Fruit fly (Drosophila melanogaster) whole organism, embryonic: ENCODE measurements around the gene CG14339.

Source experiments
- Bteb2 ChIP-seq: fragments of 200-800 bp; sonication (Bioruptor generic); optimal IDR thresholded peaks from 2 replicates; lab custom pipeline; 2016; ENCODE audit warnings: missing biosample characterization, missing genetic modification characterization
- CG10267 ChIP-seq: fragments of 200-800 bp; sonication (Bioruptor generic); optimal IDR thresholded peaks from 2 replicates; lab custom pipeline; 2018; ENCODE audit warnings: missing biosample characterization, mild to moderate bottlenecking, missing genetic modification characterization, moderate library complexity
- CG10366 ChIP-seq: fragments of 200-800 bp; sonication (Bioruptor generic); IDR thresholded peaks from 2 replicates; pipeline ENCODE4 v1.3.6; 2022; ENCODE audit warnings: missing biosample characterization, missing genetic modification characterization
- CG10959 ChIP-seq: fragments of 200-800 bp; sonication (Bioruptor generic); IDR thresholded peaks from 2 replicates; pipeline ENCODE4 v1.3.6; 2022; ENCODE audit warnings: missing biosample characterization, missing genetic modification characterization
- CG12659 ChIP-seq: fragments of 200-800 bp; sonication (Bioruptor generic); optimal IDR thresholded peaks from 3 replicates; lab custom pipeline; 2017; ENCODE audit warnings: mild to moderate bottlenecking, missing biosample characterization, missing genetic modification reagents, missing genetic modification characterization
- CG15073 ChIP-seq: fragments of 200-800 bp; sonication (Bioruptor generic); optimal IDR thresholded peaks from 2 replicates; lab custom pipeline; 2016; ENCODE audit warnings: missing biosample characterization, missing genetic modification characterization
- CG1603 ChIP-seq: fragments of 200-800 bp; sonication (Bioruptor generic); optimal IDR thresholded peaks from 2 replicates; lab custom pipeline; 2019; ENCODE audit warnings: missing biosample characterization, mild to moderate bottlenecking, missing genetic modification characterization, moderate library complexity
- CG1647 ChIP-seq: fragments of 200-800 bp; sonication (Bioruptor generic); optimal IDR thresholded peaks from 3 replicates; lab custom pipeline; 2016; ENCODE audit warnings: missing biosample characterization, missing genetic modification characterization
- CG17802 ChIP-seq: fragments of 200-800 bp; sonication (Bioruptor generic); optimal IDR thresholded peaks from 2 replicates; lab custom pipeline; 2018; ENCODE audit warnings: missing biosample characterization, mild to moderate bottlenecking, missing genetic modification characterization, moderate library complexity
- CG1792 ChIP-seq: fragments of 200-800 bp; sonication (Bioruptor generic); optimal IDR thresholded peaks from 2 replicates; lab custom pipeline; 2016; ENCODE audit warnings: missing biosample characterization, missing genetic modification characterization
- CG2712 ChIP-seq: fragments of 200-800 bp; optimal IDR thresholded peaks from 3 replicates; lab custom pipeline; 2019; ENCODE audit warnings: missing biosample characterization, mild to moderate bottlenecking, missing genetic modification characterization, moderate library complexity
- CG34422 ChIP-seq: fragments of 200-800 bp; sonication (Bioruptor generic); IDR thresholded peaks from 3 replicates; pipeline ENCODE4 v1.3.6; 2022; ENCODE audit warnings: missing biosample characterization, missing genetic modification characterization
- CG4617 ChIP-seq: fragments of 200-800 bp; sonication (Bioruptor generic); optimal IDR thresholded peaks from 3 replicates; lab custom pipeline; 2016; ENCODE audit warnings: missing biosample characterization, missing genetic modification characterization, borderline replicate concordance
- CG5245 ChIP-seq: fragments of 200-800 bp; sonication (Bioruptor generic); optimal IDR thresholded peaks from 3 replicates; lab custom pipeline; 2016; ENCODE audit warnings: missing biosample characterization, missing genetic modification characterization
- CG6254 ChIP-seq: fragments of 200-800 bp; sonication (Bioruptor generic); optimal IDR thresholded peaks from 3 replicates; lab custom pipeline; 2017; ENCODE audit warnings: mild to moderate bottlenecking, missing biosample characterization, missing genetic modification reagents, missing genetic modification characterization
- CG6272 ChIP-seq: fragments of 200-800 bp; sonication (Bioruptor generic); IDR thresholded peaks from 2 replicates; pipeline ENCODE4 v1.3.6; 2022; ENCODE audit warnings: missing biosample characterization, missing genetic modification characterization
- CG6765 ChIP-seq: fragments of 200-800 bp; sonication (Bioruptor generic); optimal IDR thresholded peaks from 3 replicates; lab custom pipeline; 2017; ENCODE audit warnings: missing biosample characterization, mild to moderate bottlenecking, missing genetic modification characterization
- CG7372 ChIP-seq: fragments of 200-800 bp; sonication (Bioruptor generic); IDR thresholded peaks from 2 replicates; pipeline ENCODE4 v1.3.6; 2022; ENCODE audit warnings: missing biosample characterization, missing genetic modification characterization
- CG7963 ChIP-seq: fragments of 200-800 bp; sonication (Bioruptor generic); IDR thresholded peaks from 3 replicates; pipeline ENCODE4 v1.3.6; 2022; ENCODE audit warnings: missing biosample characterization, missing genetic modification characterization; ENCODE audit not compliant: partially characterized antibody
- D ChIP-seq, 2 experiments: fragments of 200-800 bp in 1 of 2; fragments of >200 bp in 1 of 2; sonication (Bioruptor generic) in 1 of 2; optimal IDR thresholded peaks; 2 replicates in 1 of 2; 3 replicates in 1 of 2; lab custom pipeline; 2017; ENCODE audit warnings: mild to moderate bottlenecking in 1 of 2, missing biosample characterization in 1 of 2, missing genetic modification characterization in 1 of 2, missing genetic modification reagents in 1 of 2
- D19A ChIP-seq: fragments of 200-800 bp; optimal IDR thresholded peaks from 3 replicates; lab custom pipeline; 2019; ENCODE audit warnings: missing biosample characterization, mild to moderate bottlenecking, missing genetic modification characterization, moderate library complexity
- Dip3 ChIP-seq: fragments of 200-800 bp; sonication (Bioruptor generic); optimal IDR thresholded peaks from 3 replicates; lab custom pipeline; 2016; ENCODE audit warnings: missing biosample characterization, missing genetic modification characterization
- Dll ChIP-seq: fragments of 200-800 bp; sonication (Bioruptor generic); IDR thresholded peaks from 4 replicates; pipeline ENCODE4 v1.3.6; 2022; ENCODE audit warnings: missing biosample characterization, missing genetic modification characterization; ENCODE audit not compliant: partially characterized antibody
- ERR ChIP-seq: fragments of 200-800 bp; sonication (Bioruptor generic); optimal IDR thresholded peaks from 2 replicates; lab custom pipeline; 2016; ENCODE audit warnings: missing biosample characterization, missing genetic modification characterization
- Hr51 ChIP-seq, 2 experiments: fragments of 200-800 bp; sonication (Bioruptor generic); optimal IDR thresholded peaks; 2 replicates in 1 of 2; 3 replicates in 1 of 2; lab custom pipeline; 2016 to 2018; ENCODE audit warnings: missing biosample characterization in 2 of 2, missing genetic modification characterization in 2 of 2, mild to moderate bottlenecking in 1 of 2, moderate library complexity in 1 of 2
- Jarid2 ChIP-seq: fragments of 200-800 bp; sonication (Bioruptor generic); optimal IDR thresholded peaks from 3 replicates; lab custom pipeline; 2017; ENCODE audit warnings: mild to moderate bottlenecking, missing biosample characterization, missing genetic modification reagents, missing genetic modification characterization
- Kr ChIP-seq: fragments of 200-800 bp; sonication (Bioruptor generic); optimal IDR thresholded peaks from 2 replicates; lab custom pipeline; 2017; ENCODE audit warnings: missing biosample characterization, mild to moderate bottlenecking, missing genetic modification characterization
- NC2β ChIP-seq: fragments of 200-800 bp; sonication (Bioruptor generic); optimal IDR thresholded peaks from 2 replicates; lab custom pipeline; 2016; ENCODE audit warnings: missing biosample characterization, missing genetic modification characterization
- Oaz ChIP-seq: fragments of 200-800 bp; sonication (Bioruptor generic); IDR thresholded peaks from 2 replicates; pipeline ENCODE4 v1.3.6; 2022; ENCODE audit warnings: missing biosample characterization, missing genetic modification characterization
- ash1 ChIP-seq: fragments of 200-800 bp; sonication (Bioruptor generic); optimal IDR thresholded peaks from 2 replicates; lab custom pipeline; 2018; ENCODE audit warnings: missing biosample characterization, mild to moderate bottlenecking, missing genetic modification characterization
- da ChIP-seq: fragments of 200-800 bp; sonication (Bioruptor generic); optimal IDR thresholded peaks from 2 replicates; lab custom pipeline; 2016; ENCODE audit warnings: missing biosample characterization, missing genetic modification characterization
- exex ChIP-seq: fragments of 200-800 bp; sonication (Bioruptor generic); optimal IDR thresholded peaks from 4 replicates; lab custom pipeline; 2018; ENCODE audit warnings: missing biosample characterization, mild to moderate bottlenecking, missing genetic modification characterization, moderate library complexity
- fd3F ChIP-seq: fragments of 200-800 bp; sonication (Bioruptor generic); optimal IDR thresholded peaks from 2 replicates; lab custom pipeline; 2018; ENCODE audit warnings: missing biosample characterization, mild to moderate bottlenecking, missing genetic modification characterization, moderate library complexity
- fru ChIP-seq: fragments of >200 bp; optimal IDR thresholded peaks from 2 replicates; lab custom pipeline; 2017
- h ChIP-seq: fragments of >200 bp; optimal IDR thresholded peaks from 2 replicates; lab custom pipeline; 2017
- insv ChIP-seq, 2 experiments: fragments of 200-800 bp; sonication (Bioruptor generic); optimal IDR thresholded peaks; 3 replicates each; lab custom pipeline; 2016 to 2018; ENCODE audit warnings: missing biosample characterization in 2 of 2, missing genetic modification characterization in 2 of 2
- ken ChIP-seq: fragments of 200-800 bp; sonication (Bioruptor generic); IDR thresholded peaks from 3 replicates; pipeline ENCODE4 v1.3.6; 2022; ENCODE audit warnings: missing biosample characterization, missing genetic modification characterization
- klu ChIP-seq: fragments of 200-800 bp; sonication (Bioruptor generic); IDR thresholded peaks from 2 replicates; pipeline ENCODE4 v1.3.6; 2022; ENCODE audit warnings: missing biosample characterization, missing genetic modification characterization
- lov ChIP-seq, 2 experiments: fragments of 200-800 bp in 1 of 2; fragments of >200 bp in 1 of 2; sonication (Bioruptor generic) in 1 of 2; IDR thresholded peaks in 1 of 2; optimal IDR thresholded peaks in 1 of 2; 2 replicates in 1 of 2; 3 replicates in 1 of 2; pipeline versions ENCODE4 v1.3.6 to Lab custom; 2017 to 2022; ENCODE audit warnings: missing biosample characterization in 1 of 2, missing genetic modification characterization in 1 of 2
- pzg ChIP-seq: fragments of 200-800 bp; sonication (Bioruptor generic); optimal IDR thresholded peaks from 3 replicates; lab custom pipeline; 2018; ENCODE audit warnings: missing biosample characterization, mild to moderate bottlenecking, missing genetic modification characterization, moderate library complexity
- rib ChIP-seq: fragments of 200-800 bp; sonication (Bioruptor generic); IDR thresholded peaks from 2 replicates; pipeline ENCODE4 v1.3.6; 2022; ENCODE audit warnings: missing biosample characterization, missing genetic modification characterization
- run ChIP-seq: fragments of 200-800 bp; sonication (Bioruptor generic); optimal IDR thresholded peaks from 3 replicates; lab custom pipeline; 2018; ENCODE audit warnings: missing biosample characterization, mild to moderate bottlenecking, missing genetic modification characterization
- sd ChIP-seq: fragments of 200-800 bp; sonication (Bioruptor generic); optimal IDR thresholded peaks from 3 replicates; lab custom pipeline; 2018; ENCODE audit warnings: missing biosample characterization, mild to moderate bottlenecking, missing genetic modification characterization, moderate library complexity
- slbo ChIP-seq: fragments of 200-800 bp; sonication (Bioruptor generic); IDR thresholded peaks from 2 replicates; pipeline ENCODE4 v1.3.6; 2022; ENCODE audit warnings: missing biosample characterization, missing genetic modification characterization
- slou ChIP-seq: fragments of 200-800 bp; sonication (Bioruptor generic); optimal IDR thresholded peaks from 3 replicates; lab custom pipeline; 2016; ENCODE audit warnings: missing biosample characterization, missing genetic modification characterization
- sqz ChIP-seq: fragments of 200-800 bp; sonication (Bioruptor generic); optimal IDR thresholded peaks from 3 replicates; lab custom pipeline; 2018; ENCODE audit warnings: missing biosample characterization, mild to moderate bottlenecking, missing genetic modification characterization
- tin ChIP-seq: fragments of 200-800 bp; sonication (Bioruptor generic); optimal IDR thresholded peaks from 3 replicates; lab custom pipeline; 2016; ENCODE audit warnings: missing biosample characterization, missing genetic modification characterization
- usp ChIP-seq: fragments of >200 bp; optimal IDR thresholded peaks from 2 replicates; lab custom pipeline; 2017; ENCODE audit warnings: missing biosample characterization, missing genetic modification characterization

The CG14339 gene

DNA sequence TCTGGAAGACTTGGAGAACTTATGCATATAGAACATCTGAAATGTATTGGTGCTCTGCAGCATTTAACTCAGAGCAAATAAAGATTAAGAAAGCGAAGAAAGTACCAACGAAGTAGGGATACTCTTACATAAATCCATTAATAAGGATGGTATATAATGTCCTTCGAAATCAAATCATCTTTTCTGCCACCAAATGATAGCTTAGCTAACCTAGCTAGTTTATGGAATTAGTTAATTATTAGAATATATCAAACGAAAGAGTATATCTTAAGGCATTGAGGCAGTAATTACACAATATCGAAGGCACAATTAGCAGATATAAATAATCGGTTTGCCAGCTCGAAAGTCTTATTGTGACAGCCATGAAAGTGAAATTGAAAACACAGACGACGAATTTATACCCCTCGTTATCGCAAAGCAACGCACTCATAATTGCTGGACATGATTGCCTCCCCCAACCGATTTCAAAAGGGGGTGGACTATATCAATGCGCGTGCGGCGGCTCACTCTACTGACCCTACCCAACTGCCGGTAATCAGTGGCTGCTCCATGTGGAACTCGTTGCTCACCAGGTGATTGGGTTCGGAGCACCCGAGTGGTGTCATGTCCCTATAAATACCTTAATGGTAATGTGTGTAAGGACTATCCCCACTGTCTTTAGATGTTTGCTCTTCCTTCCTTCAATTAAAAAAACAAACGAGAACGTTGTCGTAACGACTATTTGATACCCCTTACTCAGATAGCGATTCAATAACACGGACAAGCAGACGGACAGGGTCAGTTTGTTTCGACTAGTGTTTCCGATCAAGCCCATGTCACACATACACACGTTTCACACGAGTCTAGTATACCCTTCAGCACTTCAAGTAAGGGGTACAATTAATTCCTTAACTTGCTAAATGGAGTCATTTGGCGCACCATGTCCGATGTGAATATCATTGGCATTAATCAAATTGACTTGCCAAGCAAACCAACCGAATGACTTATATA is 36.3 kb downstream of the CG14339 start (continued):
- TF ChIP-seq D19A (tag; lab: Kevin White, UChicago) (peak; percentile 98), Dip3 (GFP tag; lab: Kevin White, UChicago) (peak; percentile 48), CG1792 (no peak), CG7372 (no peak), slbo (GFP tag; lab: Robert Waterston, UW) (peak; percentile 60), CG1647 (GFP tag; lab: Kevin White, UChicago) (no peak), CG17802 (peak; percentile 7), CG6272 (GFP tag; lab: Robert Waterston, UW) (no peak), lov (optimal IDR thresholded peaks at IDR 0.05; lab: Kevin White, UChicago) (no peak), lov (GFP tag; IDR thresholded peaks at IDR 0.05; lab: Robert Waterston, UW) (no peak), sd (tag; lab: Kevin White, UChicago) (no peak), fru (lab: Kevin White, UChicago) (no peak), Oaz (GFP tag; lab: Robert Waterston, UW) (no peak), ERR (GFP tag; lab: Kevin White, UChicago) (no peak), usp (GFP tag; lab: Kevin White, UChicago) (no peak), D (optimal IDR thresholded peaks at IDR 0.05; lab: Kevin White, UChicago) (no peak), D (GFP tag; optimal IDR thresholded peaks at IDR 0.05; lab: Kevin White, UChicago) (peak; percentile 54), CG7963 (no peak), insv (GFP tag; optimal IDR thresholded peaks at IDR 0.05; lab: Kevin White, UChicago) (no peak), CG6765 (GFP tag; lab: Kevin White, UChicago) (no peak), CG5245 (GFP tag; lab: Kevin White, UChicago) (no peak), CG15073 (GFP tag; lab: Kevin White, UChicago) (no peak), rib (GFP tag; lab: Robert Waterston, UW) (0 out of 2 replicates have a peak, but pooled peaks have one; percentile 31), da (no peak), CG4617 (GFP tag; lab: Kevin White, UChicago) (no peak), pzg (GFP tag; lab: Kevin White, UChicago) (no peak), CG10959 (GFP tag; lab: Robert Waterston, UW) (no peak), run (tag; lab: Kevin White, UChicago) (no peak), ken (GFP tag; lab: Robert Waterston, UW) (peak; percentile 62; the same call in 1 of the 3 replicates), CG6254 (GFP tag; lab: Kevin White, UChicago) (peak; percentile 21), CG12659 (GFP tag; lab: Kevin White, UChicago) (peak; percentile 23), CG2712 (tag; lab: Kevin White, UChicago) (peak; percentile 78), CG1603 (peak; percentile 78), fd3F (peak; percentile 17), exex (peak; percentile 78), sqz (GFP tag; lab: Kevin White, UChicago) (no peak), Dll (GFP tag; lab: Robert Waterston, UW) (no peak), Jarid2 (no peak), CG10267 (peak; percentile 32), Hr51 (GFP tag; optimal IDR thresholded peaks at IDR 0.05; lab: Kevin White, UChicago) (peak in 1 of 2 experiments; percentile 61), ash1 (GFP tag; lab: Kevin White, UChicago) (no peak), klu (no peak), CG10366 (GFP tag; lab: Robert Waterston, UW) (peak; percentile 29), CG34422 (GFP tag; lab: Robert Waterston, UW) (no peak), Bteb2 (GFP tag; lab: Kevin White, UChicago) (no peak), slou (GFP tag; lab: Kevin White, UChicago) (no peak), Kr (GFP tag; lab: Kevin White, UChicago) (no peak), tin (GFP tag; lab: Kevin White, UChicago) (peak; percentile 1), NC2β (peak; percentile 8), h (no peak)
